Fruit fly (Drosophila melanogaster) whole organism, wandering third instar larva: Measurements from ENCODE around the gene CG17991.

ENCODE experiments used
- Abd-B ChIP-seq: fragments of >200 bp; optimal IDR thresholded peaks from 2 replicates; lab custom pipeline; 2017; ENCODE audit warnings: missing biosample characterization, missing genetic modification characterization
- CG32264 ChIP-seq: fragments of 200-800 bp; sonication (Bioruptor generic); optimal IDR thresholded peaks from 2 replicates; lab custom pipeline; 2016; ENCODE audit warnings: missing biosample characterization, missing genetic modification characterization
- CG9705 ChIP-seq: fragments of 200-800 bp; sonication (Bioruptor generic); optimal IDR thresholded peaks from 2 replicates; lab custom pipeline; 2018; ENCODE audit warnings: missing biosample characterization, mild to moderate bottlenecking, missing genetic modification characterization
- CrebA ChIP-seq: fragments of 200-800 bp; sonication (Bioruptor generic); optimal IDR thresholded peaks from 2 replicates; lab custom pipeline; 2016; ENCODE audit warnings: missing biosample characterization, mild to moderate bottlenecking, missing genetic modification characterization, borderline replicate concordance
- Dfd ChIP-seq: fragments of >200 bp; optimal IDR thresholded peaks from 2 replicates; lab custom pipeline; 2017; ENCODE audit warnings: missing biosample characterization, missing genetic modification characterization
- Dif ChIP-seq: fragments of 200-275, 200-300 bp; sonication (Bioruptor generic); optimal IDR thresholded peaks from 2 replicates; lab custom pipeline; 2018; ENCODE audit warnings: missing biosample characterization, missing genetic modification characterization; ENCODE audit not compliant: partially characterized antibody
- GATAd ChIP-seq: sonication (Bioruptor generic); optimal IDR thresholded peaks from 2 replicates; lab custom pipeline; 2016; ENCODE audit warnings: missing biosample characterization, missing genetic modification characterization
- HLH106 ChIP-seq: fragments of 200-800 bp; optimal IDR thresholded peaks from 3 replicates; lab custom pipeline; 2019; ENCODE audit warnings: missing biosample characterization, mild to moderate bottlenecking, missing genetic modification characterization, moderate library complexity
- Hnf4 ChIP-seq: fragments of 200-800 bp; sonication (Bioruptor generic); optimal IDR thresholded peaks from 2 replicates; lab custom pipeline; 2016; ENCODE audit warnings: missing biosample characterization, mild to moderate bottlenecking, missing genetic modification characterization
- Hr78 ChIP-seq: fragments of >200 bp; optimal IDR thresholded peaks from 2 replicates; lab custom pipeline; 2017; ENCODE audit warnings: missing biosample characterization, missing genetic modification characterization
- Hr83 ChIP-seq: fragments of 200-300 bp; sonication (Bioruptor generic); optimal IDR thresholded peaks from 2 replicates; lab custom pipeline; 2016; ENCODE audit warnings: missing biosample characterization, mild to moderate bottlenecking, missing genetic modification characterization, moderate library complexity; ENCODE audit not compliant: poor library complexity, severe bottlenecking
- Jra ChIP-seq: sonication (Bioruptor generic); optimal IDR thresholded peaks from 2 replicates; lab custom pipeline; 2016; ENCODE audit warnings: missing biosample characterization, missing genetic modification characterization
- Mio ChIP-seq: sonication (Bioruptor generic); optimal IDR thresholded peaks from 2 replicates; lab custom pipeline; 2016; ENCODE audit warnings: missing biosample characterization, missing genetic modification characterization
- Myc ChIP-seq: fragments of >200 bp; optimal IDR thresholded peaks from 2 replicates; lab custom pipeline; 2017
- N ChIP-seq: fragments of >200 bp; optimal IDR thresholded peaks from 2 replicates; lab custom pipeline; 2018; ENCODE audit warnings: missing biosample characterization, missing external identifiers, missing genetic modification characterization
- OdsH ChIP-seq: fragments of 200-800 bp; sonication (Bioruptor generic); optimal IDR thresholded peaks from 2 replicates; lab custom pipeline; 2016; ENCODE audit warnings: missing biosample characterization, mild to moderate bottlenecking, missing genetic modification characterization
- Rel ChIP-seq, 2 experiments: fragments of 200-800 bp; sonication (Bioruptor generic) in 1 of 2; optimal IDR thresholded peaks; 2 replicates in 1 of 2; 3 replicates in 1 of 2; lab custom pipeline; 2016 to 2019; ENCODE audit warnings: mild to moderate bottlenecking in 2 of 2, missing biosample characterization in 2 of 2, missing genetic modification characterization in 2 of 2, moderate library complexity in 1 of 2
- Sp1 ChIP-seq: fragments of 200-800 bp; sonication (Bioruptor generic); optimal IDR thresholded peaks from 3 replicates; lab custom pipeline; 2019; ENCODE audit warnings: missing biosample characterization, mild to moderate bottlenecking, missing genetic modification characterization, moderate library complexity
- Vsx2 ChIP-seq: fragments of 200-300, 225-300 bp; sonication (Bioruptor generic); optimal IDR thresholded peaks from 2 replicates; lab custom pipeline; 2018; ENCODE audit warnings: missing biosample characterization, missing genetic modification characterization; ENCODE audit not compliant: partially characterized antibody
- br ChIP-seq: fragments of 200-800 bp; sonication (Bioruptor generic); optimal IDR thresholded peaks from 2 replicates; lab custom pipeline; 2016; ENCODE audit warnings: missing biosample characterization, missing genetic modification characterization
- brk ChIP-seq: fragments of 200-800 bp; sonication (Bioruptor generic); optimal IDR thresholded peaks from 2 replicates; lab custom pipeline; 2016; ENCODE audit warnings: missing biosample characterization, mild to moderate bottlenecking, missing genetic modification characterization
- dl ChIP-seq, 2 experiments: fragments of 175-275, 200-275 bp in 1 of 2; fragments of 200-275 bp in 1 of 2; sonication (Bioruptor generic); optimal IDR thresholded peaks; lab custom pipeline; 2018; ENCODE audit warnings: mild to moderate bottlenecking in 2 of 2, missing biosample characterization in 2 of 2, missing genetic modification characterization in 2 of 2, moderate library complexity in 2 of 2; ENCODE audit not compliant: partially characterized antibody in 2 of 2, insufficient read depth in 1 of 2
- dmrt93B ChIP-seq: fragments of 200-800 bp; sonication (Bioruptor generic); optimal IDR thresholded peaks from 2 replicates; lab custom pipeline; 2018; ENCODE audit warnings: missing biosample characterization, mild to moderate bottlenecking, missing genetic modification characterization
- dsf ChIP-seq: sonication (Bioruptor generic); optimal IDR thresholded peaks from 2 replicates; lab custom pipeline; 2016; ENCODE audit warnings: missing biosample characterization, missing genetic modification characterization, borderline replicate concordance
- ey ChIP-seq: fragments of 200-800 bp; sonication (Bioruptor generic); optimal IDR thresholded peaks from 2 replicates; lab custom pipeline; 2016; ENCODE audit warnings: missing biosample characterization, missing genetic modification characterization
- foxo ChIP-seq, 2 experiments: fragments of 200-800 bp; sonication (Bioruptor generic); optimal IDR thresholded peaks; 2 replicates in 1 of 2; 3 replicates in 1 of 2; lab custom pipeline; 2016 to 2017; ENCODE audit warnings: missing biosample characterization in 2 of 2, missing genetic modification characterization in 2 of 2
- fru ChIP-seq: fragments of 200-800 bp; sonication (Bioruptor generic); optimal IDR thresholded peaks from 3 replicates; lab custom pipeline; 2016; ENCODE audit warnings: missing biosample characterization, mild to moderate bottlenecking, missing genetic modification characterization
- h ChIP-seq: fragments of 200-800 bp; sonication (Bioruptor generic); optimal IDR thresholded peaks from 3 replicates; lab custom pipeline; 2016; ENCODE audit warnings: missing biosample characterization, mild to moderate bottlenecking, missing genetic modification characterization
- jim ChIP-seq: fragments of 175-275, 200-325 bp; sonication (Bioruptor generic); optimal IDR thresholded peaks from 2 replicates; lab custom pipeline; 2016; ENCODE audit warnings: missing biosample characterization, mild to moderate bottlenecking, missing genetic modification characterization
- lola ChIP-seq: fragments of >200 bp; optimal IDR thresholded peaks from 2 replicates; lab custom pipeline; 2017; ENCODE audit warnings: missing biosample characterization, missing genetic modification characterization
- pan ChIP-seq: fragments of >200 bp; optimal IDR thresholded peaks from 2 replicates; lab custom pipeline; 2017
- psq ChIP-seq: fragments of 200-800 bp; sonication (Bioruptor generic); optimal IDR thresholded peaks from 3 replicates; lab custom pipeline; 2017; ENCODE audit warnings: missing biosample characterization, mild to moderate bottlenecking, missing genetic modification characterization, moderate library complexity
- rgr ChIP-seq: fragments of 200-800 bp; sonication (Bioruptor generic); optimal IDR thresholded peaks from 3 replicates; lab custom pipeline; 2016; ENCODE audit warnings: missing biosample characterization, mild to moderate bottlenecking, missing genetic modification characterization
- sage ChIP-seq: fragments of 200-800 bp; sonication (Bioruptor generic); optimal IDR thresholded peaks from 2 replicates; lab custom pipeline; 2016; ENCODE audit warnings: missing biosample characterization, mild to moderate bottlenecking, missing genetic modification characterization
- sv ChIP-seq: fragments of 200-800 bp; sonication (Bioruptor generic); optimal IDR thresholded peaks from 3 replicates; lab custom pipeline; 2016; ENCODE audit warnings: missing biosample characterization, missing genetic modification characterization
- tai ChIP-seq: sonication (Bioruptor generic); optimal IDR thresholded peaks from 2 replicates; lab custom pipeline; 2016; ENCODE audit warnings: missing biosample characterization, missing genetic modification characterization
- usp ChIP-seq: fragments of >200 bp; optimal IDR thresholded peaks from 2 replicates; lab custom pipeline; 2017; ENCODE audit warnings: missing biosample characterization, missing genetic modification characterization
- woc ChIP-seq: sonication (Bioruptor generic); optimal IDR thresholded peaks from 2 replicates; lab custom pipeline; 2016; ENCODE audit warnings: missing biosample characterization, mild to moderate bottlenecking, missing genetic modification characterization

Gene CG17991

dm6 chr3R:27289638-27290037, 48.6 kb downstream of the CG17991 start:
- TF ChIP-seq Abd-B (GFP tag; lab: Kevin White, UChicago) = no peak
- TF ChIP-seq Dif (GFP tag; lab: Kevin White, UChicago) = no peak
- peak; percentile 8 for TF ChIP-seq br (GFP tag; lab: Kevin White, UChicago)
- TF ChIP-seq dsf (GFP tag; lab: Kevin White, UChicago) = no peak
- no peak for TF ChIP-seq pan (lab: Kevin White, UChicago)
- no peak for TF ChIP-seq usp (GFP tag; lab: Kevin White, UChicago)
- TF ChIP-seq Jra (GFP tag; lab: Kevin White, UChicago) = no peak
- peak; percentile 34 for TF ChIP-seq rgr
- no peak for TF ChIP-seq Dfd (GFP tag; lab: Kevin White, UChicago)
- TF ChIP-seq woc (GFP tag; lab: Kevin White, UChicago) = no peak
- no peak for TF ChIP-seq Rel (GFP tag; optimal IDR thresholded peaks at IDR 0.05; lab: Kevin White, UChicago)
- TF ChIP-seq Rel (tag; optimal IDR thresholded peaks at IDR 0.05; lab: Kevin White, UChicago) = no peak
- TF ChIP-seq tai (GFP tag; lab: Kevin White, UChicago) = no peak
- no peak for TF ChIP-seq dmrt93B (GFP tag; lab: Kevin White, UChicago)
- peak; percentile 43 for TF ChIP-seq fru
- TF ChIP-seq HLH106 = peak; percentile 23
- no peak for TF ChIP-seq sage (GFP tag; lab: Kevin White, UChicago)
- peak in 1 of 2 experiments; percentile 38 for TF ChIP-seq foxo (GFP tag; optimal IDR thresholded peaks at IDR 0.05; lab: Kevin White, UChicago)
- no peak for TF ChIP-seq jim
- TF ChIP-seq h (GFP tag; lab: Kevin White, UChicago) = peak; percentile 65
- TF ChIP-seq Vsx2 (GFP tag; lab: Kevin White, UChicago) = no peak
- no peak for TF ChIP-seq CG9705 (GFP tag; lab: Kevin White, UChicago)
- TF ChIP-seq Hr78 (GFP tag; lab: Kevin White, UChicago) = no peak
- TF ChIP-seq brk = no peak
- peak; percentile 3 for TF ChIP-seq OdsH
- TF ChIP-seq N = no peak
- peak; percentile 13 for TF ChIP-seq Hnf4 (GFP tag; lab: Kevin White, UChicago)
- no peak for TF ChIP-seq Myc
- TF ChIP-seq sv (GFP tag; lab: Kevin White, UChicago) = no peak
- no peak for TF ChIP-seq psq (GFP tag; lab: Kevin White, UChicago)
- no peak for TF ChIP-seq GATAd
- no peak for TF ChIP-seq lola (GFP tag; lab: Kevin White, UChicago)
- TF ChIP-seq Sp1 (GFP tag; lab: Kevin White, UChicago) = no peak
- no peak for TF ChIP-seq dl (GFP tag; optimal IDR thresholded peaks at IDR 0.05; lab: Kevin White, UChicago; ENCODE audit: insufficient read depth in 1 of 2, partially characterized antibody in 2 of 2)
- no peak for TF ChIP-seq Hr83 (GFP tag; lab: Kevin White, UChicago)
- no peak for TF ChIP-seq CrebA (GFP tag; lab: Kevin White, UChicago)
- no peak for TF ChIP-seq CG32264
- TF ChIP-seq Mio (GFP tag; lab: Kevin White, UChicago) = no peak
- peak; percentile 28 for TF ChIP-seq ey
